Worm (Caenorhabditis elegans): ENCODE measurements around the gene F29B9.5.

DNA sequence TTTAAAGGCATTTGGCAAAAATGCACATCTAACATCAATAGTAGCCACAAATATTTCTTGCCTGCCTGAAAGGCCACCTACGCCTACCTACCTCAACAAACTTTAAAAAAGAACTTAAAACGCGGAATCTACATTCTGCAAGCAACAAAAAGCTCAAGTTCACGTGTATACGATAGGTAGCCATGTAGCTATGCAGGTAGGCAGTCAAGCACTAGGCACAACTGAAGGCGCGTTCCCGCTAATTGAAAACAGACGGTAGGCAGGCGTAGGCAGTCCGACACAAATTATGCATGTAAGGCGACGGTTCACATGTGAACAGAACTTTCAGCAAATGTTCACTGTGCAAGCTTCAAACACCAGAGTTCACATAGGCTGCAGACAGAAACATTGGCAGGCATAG lies 39.6 kb upstream of the F29B9.5 start:
- no peak for TF ChIP-seq Y105C5A.15 (GFP tag; IDR thresholded peaks at IDR 0.05)
- TF ChIP-seq zip-2 (tag; optimal IDR thresholded peaks at IDR 0.05): no peak
- TF ChIP-seq lsy-2 (tag; optimal IDR thresholded peaks at IDR 0.05): no peak
- no peak for TF ChIP-seq sdz-12 (GFP tag; optimal IDR thresholded peaks at IDR 0.05)
- TF ChIP-seq ces-1 (GFP tag; optimal IDR thresholded peaks at IDR 0.05): no peak
- TF ChIP-seq madf-5 (GFP tag; IDR thresholded peaks at IDR 0.05): no peak
- no peak for TF ChIP-seq fkh-10 (GFP tag; optimal IDR thresholded peaks at IDR 0.05)
- no peak for TF ChIP-seq ceh-20 (GFP tag; IDR thresholded peaks at IDR 0.05)
- no peak for TF ChIP-seq nhr-6 (tag; optimal IDR thresholded peaks at IDR 0.05)
- TF ChIP-seq lin-29 (GFP tag; IDR thresholded peaks at IDR 0.05): no peak
- no peak for TF ChIP-seq fos-1 (tag; optimal IDR thresholded peaks at IDR 0.05)
- TF ChIP-seq tra-1 (GFP tag; IDR thresholded peaks at IDR 0.05): no peak
- no peak for TF ChIP-seq Y48G9A.11 (GFP tag; IDR thresholded peaks at IDR 0.05)
- TF ChIP-seq unc-39 (tag; optimal IDR thresholded peaks at IDR 0.05): no peak
